Worm (Caenorhabditis elegans): ENCODE data around the gene F11A5.17.

DNA sequence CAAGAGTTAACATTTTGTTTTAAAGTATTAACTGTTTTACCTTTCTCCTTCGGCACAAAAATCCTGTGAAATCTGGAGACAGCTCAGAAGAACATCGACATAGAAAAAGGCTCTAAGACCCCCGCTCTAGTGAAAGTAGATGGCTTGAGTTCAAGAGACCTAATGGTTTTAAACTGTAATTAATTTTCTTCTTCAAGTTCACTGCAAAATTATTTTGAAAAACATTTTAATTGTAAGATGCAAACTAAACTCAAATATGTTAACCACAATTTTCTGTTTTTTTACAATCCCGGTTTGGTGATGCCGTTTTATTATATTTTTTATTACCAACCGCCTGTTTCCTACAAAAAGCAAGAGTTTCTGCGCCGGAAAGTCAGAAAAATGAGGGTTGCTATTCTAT, 31.8 kb downstream of the F11A5.17 start, which contains the start of gene clec-233:
- TF ChIP-seq ama-1 (optimal IDR thresholded peaks at IDR 0.05) (no peak), flt-1 (GFP tag; IDR thresholded peaks at IDR 0.05) (no peak), ceh-36 (tag; optimal IDR thresholded peaks at IDR 0.05) (no peak), hmg-4 (GFP tag; optimal IDR thresholded peaks at IDR 0.05) (no peak), ceh-13 (GFP tag; optimal IDR thresholded peaks at IDR 0.05) (no peak), tbx-11 (GFP tag; IDR thresholded peaks at IDR 0.05) (no peak)

Measured in whole organism, early embryonic.